Fruit fly (Drosophila melanogaster) whole organism, wandering third instar larva: ENCODE results near the gene CG5618.

Source experiments
- Abd-B ChIP-seq: fragments of >200 bp; optimal IDR thresholded peaks from 2 replicates; lab custom pipeline; 2017; ENCODE audit warnings: missing biosample characterization, missing genetic modification characterization
- CG32264 ChIP-seq: fragments of 200-800 bp; sonication (Bioruptor generic); optimal IDR thresholded peaks from 2 replicates; lab custom pipeline; 2016; ENCODE audit warnings: missing biosample characterization, missing genetic modification characterization
- CG9705 ChIP-seq: fragments of 200-800 bp; sonication (Bioruptor generic); optimal IDR thresholded peaks from 2 replicates; lab custom pipeline; 2018; ENCODE audit warnings: missing biosample characterization, mild to moderate bottlenecking, missing genetic modification characterization
- CrebA ChIP-seq: fragments of 200-800 bp; sonication (Bioruptor generic); optimal IDR thresholded peaks from 2 replicates; lab custom pipeline; 2016; ENCODE audit warnings: missing biosample characterization, mild to moderate bottlenecking, missing genetic modification characterization, borderline replicate concordance
- Dfd ChIP-seq: fragments of >200 bp; optimal IDR thresholded peaks from 2 replicates; lab custom pipeline; 2017; ENCODE audit warnings: missing biosample characterization, missing genetic modification characterization
- Dif ChIP-seq: fragments of 200-275, 200-300 bp; sonication (Bioruptor generic); optimal IDR thresholded peaks from 2 replicates; lab custom pipeline; 2018; ENCODE audit warnings: missing biosample characterization, missing genetic modification characterization; ENCODE audit not compliant: partially characterized antibody
- GATAd ChIP-seq: sonication (Bioruptor generic); optimal IDR thresholded peaks from 2 replicates; lab custom pipeline; 2016; ENCODE audit warnings: missing biosample characterization, missing genetic modification characterization
- HLH106 ChIP-seq: fragments of 200-800 bp; optimal IDR thresholded peaks from 3 replicates; lab custom pipeline; 2019; ENCODE audit warnings: missing biosample characterization, mild to moderate bottlenecking, missing genetic modification characterization, moderate library complexity
- Hnf4 ChIP-seq: fragments of 200-800 bp; sonication (Bioruptor generic); optimal IDR thresholded peaks from 2 replicates; lab custom pipeline; 2016; ENCODE audit warnings: missing biosample characterization, mild to moderate bottlenecking, missing genetic modification characterization
- Hr78 ChIP-seq: fragments of >200 bp; optimal IDR thresholded peaks from 2 replicates; lab custom pipeline; 2017; ENCODE audit warnings: missing biosample characterization, missing genetic modification characterization
- Hr83 ChIP-seq: fragments of 200-300 bp; sonication (Bioruptor generic); optimal IDR thresholded peaks from 2 replicates; lab custom pipeline; 2016; ENCODE audit warnings: missing biosample characterization, mild to moderate bottlenecking, missing genetic modification characterization, moderate library complexity; ENCODE audit not compliant: poor library complexity, severe bottlenecking
- Jra ChIP-seq: sonication (Bioruptor generic); optimal IDR thresholded peaks from 2 replicates; lab custom pipeline; 2016; ENCODE audit warnings: missing biosample characterization, missing genetic modification characterization
- Mio ChIP-seq: sonication (Bioruptor generic); optimal IDR thresholded peaks from 2 replicates; lab custom pipeline; 2016; ENCODE audit warnings: missing biosample characterization, missing genetic modification characterization
- Myc ChIP-seq: fragments of >200 bp; optimal IDR thresholded peaks from 2 replicates; lab custom pipeline; 2017
- OdsH ChIP-seq: fragments of 200-800 bp; sonication (Bioruptor generic); optimal IDR thresholded peaks from 2 replicates; lab custom pipeline; 2016; ENCODE audit warnings: missing biosample characterization, mild to moderate bottlenecking, missing genetic modification characterization
- Rel ChIP-seq, 2 experiments: fragments of 200-800 bp; sonication (Bioruptor generic) in 1 of 2; optimal IDR thresholded peaks; 2 replicates in 1 of 2; 3 replicates in 1 of 2; lab custom pipeline; 2016 to 2019; ENCODE audit warnings: mild to moderate bottlenecking in 2 of 2, missing biosample characterization in 2 of 2, missing genetic modification characterization in 2 of 2, moderate library complexity in 1 of 2
- Sp1 ChIP-seq: fragments of 200-800 bp; sonication (Bioruptor generic); optimal IDR thresholded peaks from 3 replicates; lab custom pipeline; 2019; ENCODE audit warnings: missing biosample characterization, mild to moderate bottlenecking, missing genetic modification characterization, moderate library complexity
- Vsx2 ChIP-seq: fragments of 200-300, 225-300 bp; sonication (Bioruptor generic); optimal IDR thresholded peaks from 2 replicates; lab custom pipeline; 2018; ENCODE audit warnings: missing biosample characterization, missing genetic modification characterization; ENCODE audit not compliant: partially characterized antibody
- br ChIP-seq: fragments of 200-800 bp; sonication (Bioruptor generic); optimal IDR thresholded peaks from 2 replicates; lab custom pipeline; 2016; ENCODE audit warnings: missing biosample characterization, missing genetic modification characterization
- dl ChIP-seq, 2 experiments: fragments of 175-275, 200-275 bp in 1 of 2; fragments of 200-275 bp in 1 of 2; sonication (Bioruptor generic); optimal IDR thresholded peaks; lab custom pipeline; 2018; ENCODE audit warnings: mild to moderate bottlenecking in 2 of 2, missing biosample characterization in 2 of 2, missing genetic modification characterization in 2 of 2, moderate library complexity in 2 of 2; ENCODE audit not compliant: partially characterized antibody in 2 of 2, insufficient read depth in 1 of 2
- dmrt93B ChIP-seq: fragments of 200-800 bp; sonication (Bioruptor generic); optimal IDR thresholded peaks from 2 replicates; lab custom pipeline; 2018; ENCODE audit warnings: missing biosample characterization, mild to moderate bottlenecking, missing genetic modification characterization
- ey ChIP-seq: fragments of 200-800 bp; sonication (Bioruptor generic); optimal IDR thresholded peaks from 2 replicates; lab custom pipeline; 2016; ENCODE audit warnings: missing biosample characterization, missing genetic modification characterization
- foxo ChIP-seq, 2 experiments: fragments of 200-800 bp; sonication (Bioruptor generic); optimal IDR thresholded peaks; 2 replicates in 1 of 2; 3 replicates in 1 of 2; lab custom pipeline; 2016 to 2017; ENCODE audit warnings: missing biosample characterization in 2 of 2, missing genetic modification characterization in 2 of 2
- fru ChIP-seq: fragments of 200-800 bp; sonication (Bioruptor generic); optimal IDR thresholded peaks from 3 replicates; lab custom pipeline; 2016; ENCODE audit warnings: missing biosample characterization, mild to moderate bottlenecking, missing genetic modification characterization
- h ChIP-seq: fragments of 200-800 bp; sonication (Bioruptor generic); optimal IDR thresholded peaks from 3 replicates; lab custom pipeline; 2016; ENCODE audit warnings: missing biosample characterization, mild to moderate bottlenecking, missing genetic modification characterization
- jim ChIP-seq: fragments of 175-275, 200-325 bp; sonication (Bioruptor generic); optimal IDR thresholded peaks from 2 replicates; lab custom pipeline; 2016; ENCODE audit warnings: missing biosample characterization, mild to moderate bottlenecking, missing genetic modification characterization
- lola ChIP-seq: fragments of >200 bp; optimal IDR thresholded peaks from 2 replicates; lab custom pipeline; 2017; ENCODE audit warnings: missing biosample characterization, missing genetic modification characterization
- pan ChIP-seq: fragments of >200 bp; optimal IDR thresholded peaks from 2 replicates; lab custom pipeline; 2017
- psq ChIP-seq: fragments of 200-800 bp; sonication (Bioruptor generic); optimal IDR thresholded peaks from 3 replicates; lab custom pipeline; 2017; ENCODE audit warnings: missing biosample characterization, mild to moderate bottlenecking, missing genetic modification characterization, moderate library complexity
- rgr ChIP-seq: fragments of 200-800 bp; sonication (Bioruptor generic); optimal IDR thresholded peaks from 3 replicates; lab custom pipeline; 2016; ENCODE audit warnings: missing biosample characterization, mild to moderate bottlenecking, missing genetic modification characterization
- sv ChIP-seq: fragments of 200-800 bp; sonication (Bioruptor generic); optimal IDR thresholded peaks from 3 replicates; lab custom pipeline; 2016; ENCODE audit warnings: missing biosample characterization, missing genetic modification characterization
- tai ChIP-seq: sonication (Bioruptor generic); optimal IDR thresholded peaks from 2 replicates; lab custom pipeline; 2016; ENCODE audit warnings: missing biosample characterization, missing genetic modification characterization
- usp ChIP-seq: fragments of >200 bp; optimal IDR thresholded peaks from 2 replicates; lab custom pipeline; 2017; ENCODE audit warnings: missing biosample characterization, missing genetic modification characterization
- woc ChIP-seq: sonication (Bioruptor generic); optimal IDR thresholded peaks from 2 replicates; lab custom pipeline; 2016; ENCODE audit warnings: missing biosample characterization, mild to moderate bottlenecking, missing genetic modification characterization

The CG5618 gene

dm6 chr3L:20370013-20370412, 16.8 kb downstream of the CG5618 start, which contains the start of gene CG13247:
Gene CG13247, plus strand, starts transcription at chr3L:20370313.
- no peak for TF ChIP-seq Vsx2 (GFP tag; lab: Kevin White, UChicago)
- no peak for TF ChIP-seq Myc
- no peak for TF ChIP-seq pan (lab: Kevin White, UChicago)
- no peak for TF ChIP-seq HLH106 (tag; lab: Kevin White, UChicago)
- TF ChIP-seq jim, result no peak
- no peak for TF ChIP-seq lola (GFP tag; lab: Kevin White, UChicago)
- no peak for TF ChIP-seq OdsH (GFP tag; lab: Kevin White, UChicago)
- TF ChIP-seq fru, result no peak
- TF ChIP-seq sv (GFP tag; lab: Kevin White, UChicago), result no peak
- TF ChIP-seq usp (GFP tag; lab: Kevin White, UChicago), result no peak
- TF ChIP-seq Hr78 (GFP tag; lab: Kevin White, UChicago), result no peak
- no peak for TF ChIP-seq CrebA (GFP tag; lab: Kevin White, UChicago)
- TF ChIP-seq Hr83, result no peak
- TF ChIP-seq h (GFP tag; lab: Kevin White, UChicago), result no peak
- TF ChIP-seq rgr (GFP tag; lab: Kevin White, UChicago), result no peak
- no peak for TF ChIP-seq dmrt93B

dm6 chr3L:20375467-20375866, 22.2 kb downstream of the CG5618 start:
- TF ChIP-seq woc (GFP tag; lab: Kevin White, UChicago) (no peak), Dfd (GFP tag; lab: Kevin White, UChicago) (no peak)

dm6 chr3L:20375878-20376563, 22.8 kb downstream of the CG5618 start, which contains the start of the genes Ide and RhoBTB:
Gene Ide, minus strand, starts transcription at chr3L:20375896.
Gene RhoBTB, plus strand, starts transcription at chr3L:20376242.
- peak; percentile 77 for TF ChIP-seq Sp1 (GFP tag; lab: Kevin White, UChicago)
- TF ChIP-seq ey (GFP tag; lab: Kevin White, UChicago), result peak; percentile 86
- peak; percentile 58 for TF ChIP-seq OdsH (GFP tag; lab: Kevin White, UChicago)
- peak; percentile 83 for TF ChIP-seq h (GFP tag; lab: Kevin White, UChicago)
- TF ChIP-seq CrebA (GFP tag; lab: Kevin White, UChicago), result no peak
- TF ChIP-seq Mio (GFP tag; lab: Kevin White, UChicago), result no peak
- peak; percentile 81 for TF ChIP-seq br (GFP tag; lab: Kevin White, UChicago)
- peak; percentile 86 for TF ChIP-seq sv (GFP tag; lab: Kevin White, UChicago)
- TF ChIP-seq Hnf4 (GFP tag; lab: Kevin White, UChicago), result peak; percentile 66
- TF ChIP-seq CG9705 (GFP tag; lab: Kevin White, UChicago), result peak; percentile 86
- no peak for TF ChIP-seq Jra (GFP tag; lab: Kevin White, UChicago)
- peak; percentile 83 for TF ChIP-seq woc (GFP tag; lab: Kevin White, UChicago)
- TF ChIP-seq Hr83, result peak; percentile 37
- TF ChIP-seq lola (GFP tag; lab: Kevin White, UChicago), result no peak
- peak; percentile 69 for TF ChIP-seq psq (GFP tag; lab: Kevin White, UChicago)
- TF ChIP-seq foxo (GFP tag; optimal IDR thresholded peaks at IDR 0.05; lab: Kevin White, UChicago), result peak; percentile 26 to 89
- TF ChIP-seq rgr (GFP tag; lab: Kevin White, UChicago), result peak; percentile 83
- TF ChIP-seq HLH106 (tag; lab: Kevin White, UChicago), result peak; percentile 91
- TF ChIP-seq Dif (GFP tag; lab: Kevin White, UChicago), result no peak
- TF ChIP-seq CG32264 (GFP tag; lab: Kevin White, UChicago), result peak; percentile 25
- peak; percentile 66 for TF ChIP-seq dmrt93B
- TF ChIP-seq GATAd (GFP tag; lab: Kevin White, UChicago), result peak; percentile 33
- TF ChIP-seq Rel (GFP tag; optimal IDR thresholded peaks at IDR 0.05; lab: Kevin White, UChicago), result no peak
- TF ChIP-seq Rel (tag; optimal IDR thresholded peaks at IDR 0.05; lab: Kevin White, UChicago), result peak; percentile 98
- TF ChIP-seq fru, result peak; percentile 84

- TF ChIP-seq Abd-B (no peak), Sp1 (GFP tag; lab: Kevin White, UChicago) (no peak), psq (GFP tag; lab: Kevin White, UChicago) (no peak), OdsH (GFP tag; lab: Kevin White, UChicago) (no peak), lola (GFP tag; lab: Kevin White, UChicago) (no peak), usp (GFP tag; lab: Kevin White, UChicago) (no peak), Vsx2 (GFP tag; lab: Kevin White, UChicago) (no peak), CrebA (GFP tag; lab: Kevin White, UChicago) (no peak), dl (GFP tag; optimal IDR thresholded peaks at IDR 0.05; lab: Kevin White, UChicago; ENCODE audit: insufficient read depth in 1 of 2, partially characterized antibody in 2 of 2) (no peak), tai (GFP tag; lab: Kevin White, UChicago) (no peak)
Measured at dm6 chr3L:20376564-20376920, 23.3 kb downstream of the CG5618 start.
